Worm (Caenorhabditis elegans): ENCODE data around the gene hsp-6.

hsp-6 gene

DNA sequence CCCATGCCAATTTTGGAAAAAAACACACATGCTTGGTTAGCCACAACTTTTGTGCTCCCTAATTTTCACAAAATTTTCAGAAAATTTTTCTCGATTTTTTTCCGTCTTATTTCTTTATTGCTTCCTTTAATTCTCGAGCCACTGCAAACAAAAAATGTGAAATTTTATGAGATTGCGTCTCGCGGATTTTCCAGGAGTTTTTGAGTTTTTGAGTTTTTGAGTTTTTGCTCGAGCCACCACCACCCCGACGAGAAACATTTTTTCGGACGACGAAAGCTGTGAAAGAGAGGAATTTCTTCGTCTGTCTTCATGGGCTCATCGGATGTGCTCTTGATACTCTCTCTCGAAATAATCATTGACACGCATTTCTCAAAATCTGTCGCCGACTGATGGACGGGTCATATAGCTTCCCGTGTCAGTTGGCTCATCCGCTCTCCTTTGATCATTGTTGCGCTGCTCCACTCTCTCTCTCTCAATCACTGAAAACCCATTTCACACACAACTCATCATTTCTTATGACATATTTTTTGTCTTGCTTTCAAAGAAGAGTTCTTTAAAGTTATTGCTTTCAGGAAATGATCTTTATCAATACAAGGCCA lies 49.1 kb downstream of the hsp-6 start, which contains the start of gene C18G1.1:
Gene C18G1.1, plus strand, starts transcription at position 573 of the 599 bp plus-strand sequence.
- TF ChIP-seq mef-2 (tag; optimal IDR thresholded peaks at IDR 0.05) (no peak), unc-130 (tag; optimal IDR thresholded peaks at IDR 0.05) (peak; percentile 27), unc-62 (GFP tag; optimal IDR thresholded peaks at IDR 0.05) (no peak), nhr-85 (tag) (no peak), lir-3 (tag; optimal IDR thresholded peaks at IDR 0.05; ENCODE audit: poor library complexity) (no peak), ets-5 (GFP tag; IDR thresholded peaks at IDR 0.05) (no peak), rnt-1 (tag; optimal IDR thresholded peaks at IDR 0.05) (peak; percentile 59), lsy-2 (tag; optimal IDR thresholded peaks at IDR 0.05) (peak in 1 of 2 experiments; percentile 26), vab-15 (tag; optimal IDR thresholded peaks at IDR 0.05) (no peak), nhr-71 (tag; optimal IDR thresholded peaks at IDR 0.05) (peak; percentile 50), fkh-8 (tag; optimal IDR thresholded peaks at IDR 0.05) (no peak), snu-23 (GFP tag; optimal IDR thresholded peaks at IDR 0.05) (peak; percentile 5), tlp-1 (tag; optimal IDR thresholded peaks at IDR 0.05) (no peak), aly-2 (tag; optimal IDR thresholded peaks at IDR 0.05) (no peak), pax-3 (tag; optimal IDR thresholded peaks at IDR 0.05) (no peak), blmp-1 (tag; optimal IDR thresholded peaks at IDR 0.05) (no peak), C04F5.9 (tag; optimal IDR thresholded peaks at IDR 0.05) (no peak)

DNA sequence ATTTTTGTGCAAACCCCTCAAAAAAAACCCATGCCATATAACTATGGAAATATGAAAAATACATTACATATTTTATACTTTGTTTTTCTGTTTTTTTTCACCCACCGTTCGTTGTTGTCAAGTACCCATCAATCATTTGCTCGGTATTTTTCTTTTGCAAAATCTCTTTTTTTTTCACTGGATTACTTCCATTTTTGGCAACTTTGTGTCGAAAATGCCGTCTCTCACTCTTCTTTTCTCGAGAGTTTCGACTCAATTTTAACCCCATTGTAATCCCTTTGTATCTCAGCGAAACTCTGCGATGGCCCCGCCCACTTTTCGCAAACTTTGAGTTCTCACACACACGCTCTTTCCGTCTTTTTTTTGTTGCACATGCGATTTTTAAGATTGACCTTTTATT lies 51.4 kb downstream of the hsp-6 start:
- TF ChIP-seq unc-30 (tag; optimal IDR thresholded peaks at IDR 0.05), result peak; percentile 47
- no peak for TF ChIP-seq rnt-1 (tag; optimal IDR thresholded peaks at IDR 0.05)
- TF ChIP-seq lin-14 (GFP tag; optimal IDR thresholded peaks at IDR 0.05), result peak; percentile 24

Measured in whole organism, L1 larva.